Fruit fly (Drosophila melanogaster): ENCODE results near the gene CG1637.

Gene CG1637

dm6 chrX:10882786-10883185 lies 5.1 kb upstream of the CG1637 start (continued):
- TF ChIP-seq crp (GFP tag; optimal IDR thresholded peaks at IDR 0.05) (no peak), ash1 (GFP tag; optimal IDR thresholded peaks at IDR 0.05) (no peak), lola (GFP tag; optimal IDR thresholded peaks at IDR 0.05) (no peak), nmo (GFP tag; optimal IDR thresholded peaks at IDR 0.05) (no peak), CG10366 (GFP tag; IDR thresholded peaks at IDR 0.05) (no peak), lmd (GFP tag; IDR thresholded peaks at IDR 0.05) (no peak), dm (GFP tag; optimal IDR thresholded peaks at IDR 0.05) (no peak), pho (GFP tag; optimal IDR thresholded peaks at IDR 0.05) (no peak), pita (GFP tag; optimal IDR thresholded peaks at IDR 0.05) (no peak), sr (GFP tag; IDR thresholded peaks at IDR 0.05) (no peak), CG12391 (tag; optimal IDR thresholded peaks at IDR 0.05) (peak; percentile 26), chif (GFP tag; optimal IDR thresholded peaks at IDR 0.05) (peak in 1 of 2 experiments; percentile 0), CG10979 (tag; optimal IDR thresholded peaks at IDR 0.05) (peak; percentile 16), cg (GFP tag; optimal IDR thresholded peaks at IDR 0.05) (no peak), CG5953 (GFP tag; IDR thresholded peaks at IDR 0.05) (no peak), Asciz (GFP tag; optimal IDR thresholded peaks at IDR 0.05) (no peak), Blimp-1 (GFP tag; optimal IDR thresholded peaks at IDR 0.05) (peak; percentile 25), E2f1 (GFP tag; IDR thresholded peaks at IDR 0.05) (no peak), cas (GFP tag; IDR thresholded peaks at IDR 0.05) (no peak), CG7357 (GFP tag; IDR thresholded peaks at IDR 0.05) (no peak), Meics (GFP tag; optimal IDR thresholded peaks at IDR 0.05) (no peak), CG33213 (GFP tag; optimal IDR thresholded peaks at IDR 0.05) (no peak), jigr1 (GFP tag; IDR thresholded peaks at IDR 0.05) (no peak), B-H2 (GFP tag; optimal IDR thresholded peaks at IDR 0.05) (no peak), Spps (tag; optimal IDR thresholded peaks at IDR 0.05) (no peak), MESR4 (GFP tag; optimal IDR thresholded peaks at IDR 0.05) (no peak), PHDP (tag; optimal IDR thresholded peaks at IDR 0.05) (peak; percentile 12), CG30431 (GFP tag; optimal IDR thresholded peaks at IDR 0.05) (no peak), cato (GFP tag; optimal IDR thresholded peaks at IDR 0.05; ENCODE audit: borderline replicate concordance) (no peak), Xbp1 (GFP tag; optimal IDR thresholded peaks at IDR 0.05) (peak; percentile 19), CG8944 (GFP tag; optimal IDR thresholded peaks at IDR 0.05) (no peak), CG4404 (GFP tag; IDR thresholded peaks at IDR 0.05) (no peak), CrebB (tag; optimal IDR thresholded peaks at IDR 0.05) (no peak), CG11456 (GFP tag; IDR thresholded peaks at IDR 0.05) (no peak), CG17802 (tag; optimal IDR thresholded peaks at IDR 0.05) (no peak), CG31441 (GFP tag; IDR thresholded peaks at IDR 0.05) (no peak), CG1529 (GFP tag; optimal IDR thresholded peaks at IDR 0.05) (no peak), fu2 (GFP tag; optimal IDR thresholded peaks at IDR 0.05) (no peak), HLH4C (GFP tag; IDR thresholded peaks at IDR 0.05; ENCODE audit: partially characterized antibody) (no peak), exex (tag; optimal IDR thresholded peaks at IDR 0.05) (no peak), CG17186 (GFP tag; optimal IDR thresholded peaks at IDR 0.05) (no peak), CG17912 (GFP tag; optimal IDR thresholded peaks at IDR 0.05) (no peak), Bgb (GFP tag; IDR thresholded peaks at IDR 0.05; ENCODE audit: partially characterized antibody) (no peak), Hr78 (GFP tag; optimal IDR thresholded peaks at IDR 0.05) (peak in 1 of 2 experiments; percentile 1), crc (GFP tag; optimal IDR thresholded peaks at IDR 0.05) (no peak), Mrtf (GFP tag; IDR thresholded peaks at IDR 0.05) (no peak), dmrt99B (tag; optimal IDR thresholded peaks at IDR 0.05) (peak; percentile 6), Myb (GFP tag; optimal IDR thresholded peaks at IDR 0.05) (no peak), Dek (tag; optimal IDR thresholded peaks at IDR 0.05) (no peak), gro (GFP tag; optimal IDR thresholded peaks at IDR 0.05) (no peak), CG34376 (GFP tag; optimal IDR thresholded peaks at IDR 0.05) (no peak)

Data from whole organism, embryonic.